In the genomic region with DNA sequence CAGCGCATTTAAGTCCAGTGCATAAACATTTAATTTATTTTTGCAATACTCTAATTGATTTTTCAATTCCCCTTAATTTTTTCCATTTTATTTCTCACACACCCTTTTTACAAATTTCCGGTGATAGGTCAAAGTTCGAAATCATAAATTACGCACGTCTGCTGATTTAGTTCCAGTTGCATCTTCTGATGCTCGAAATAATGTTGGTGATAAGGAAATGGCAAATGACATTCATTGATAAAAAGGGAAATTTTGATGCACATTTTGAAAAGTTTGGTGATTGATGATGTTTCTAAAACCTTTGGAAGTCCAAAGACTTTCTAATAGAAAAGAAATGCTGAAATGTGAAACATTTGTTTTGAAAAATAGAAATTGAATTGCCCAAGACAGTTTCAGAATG, we compare ENCODE assay signal across 6 worm cellular contexts.
TF ChIP-seq lines count a peak whose summit lies in the region.

No protein-coding gene starts in this region.

TF ChIP-seq in whole organism, L1 larva, 84 proteins besides CTCF, POLR2A, EP300 and RAD21:
- TF ChIP-seq lin-35 (GFP tag; optimal IDR thresholded peaks at IDR 0.05; lab: Kevin White, UChicago) (peak in 1 of 2 experiments; percentile 3), nhr-90 (tag; optimal IDR thresholded peaks at IDR 0.05; lab: Kevin White, UChicago; ENCODE audit: poor library complexity) (peak; percentile 18), unc-130 (tag; optimal IDR thresholded peaks at IDR 0.05; lab: Kevin White, UChicago) (no peak), efl-1 (optimal IDR thresholded peaks at IDR 0.05; lab: Kevin White, UChicago) (no peak), efl-1 (GFP tag; optimal IDR thresholded peaks at IDR 0.05 in 1 of 2; lab: Kevin White, UChicago) (no peak), skn-1 (tag; optimal IDR thresholded peaks at IDR 0.05; lab: Kevin White, UChicago) (no peak), dsc-1 (tag; optimal IDR thresholded peaks at IDR 0.05; lab: Kevin White, UChicago) (no peak), nhr-71 (tag; optimal IDR thresholded peaks at IDR 0.05; lab: Kevin White, UChicago) (peak; percentile 1), elt-2 (tag; optimal IDR thresholded peaks at IDR 0.05; lab: Kevin White, UChicago) (peak; percentile 90), tlp-1 (tag; optimal IDR thresholded peaks at IDR 0.05; lab: Kevin White, UChicago) (peak; percentile 5), pqm-1 (tag; optimal IDR thresholded peaks at IDR 0.05; lab: Kevin White, UChicago) (peak; percentile 60)

TF ChIP-seq in whole organism, L2 larva, 48 proteins besides CTCF, POLR2A, EP300 and RAD21:
- TF ChIP-seq sem-4 (tag; optimal IDR thresholded peaks at IDR 0.05; lab: Kevin White, UChicago) = no peak
- TF ChIP-seq sma-9 (GFP tag; optimal IDR thresholded peaks at IDR 0.05; lab: Kevin White, UChicago) = peak; percentile 77
- no peak for TF ChIP-seq sma-9 (tag; optimal IDR thresholded peaks at IDR 0.05; lab: Kevin White, UChicago)
- peak; percentile 70 for TF ChIP-seq nhr-129 (tag; optimal IDR thresholded peaks at IDR 0.05; lab: Kevin White, UChicago)
- TF ChIP-seq crh-2 (tag; optimal IDR thresholded peaks at IDR 0.05; lab: Kevin White, UChicago) = peak; percentile 56
- TF ChIP-seq gmeb-1 (tag; optimal IDR thresholded peaks at IDR 0.05; lab: Kevin White, UChicago) = peak; percentile 1
- TF ChIP-seq fos-1 (tag; optimal IDR thresholded peaks at IDR 0.05; lab: Kevin White, UChicago) = peak; percentile 97

TF ChIP-seq in whole organism, L3 larva, 47 proteins besides CTCF, POLR2A, EP300 and RAD21:
- TF ChIP-seq pqm-1 (tag; optimal IDR thresholded peaks at IDR 0.05; lab: Kevin White, UChicago) (peak; percentile 82), fos-1 (tag; optimal IDR thresholded peaks at IDR 0.05; lab: Kevin White, UChicago) (no peak), elt-2 (tag; optimal IDR thresholded peaks at IDR 0.05; lab: Kevin White, UChicago) (peak; percentile 94)

TF ChIP-seq in whole organism, L4 larva, 104 proteins besides CTCF, POLR2A, EP300 and RAD21:
- TF ChIP-seq ama-1 (optimal IDR thresholded peaks at IDR 0.05; lab: Kevin White, UChicago) (no peak), vab-7 (GFP tag; IDR thresholded peaks at IDR 0.05; lab: Robert Waterston, UW) (no peak), dmd-6 (GFP tag; IDR thresholded peaks at IDR 0.05; lab: Robert Waterston, UW) (peak; percentile 85), pqm-1 (tag; optimal IDR thresholded peaks at IDR 0.05; lab: Kevin White, UChicago) (peak; percentile 96), php-3 (GFP tag; IDR thresholded peaks at IDR 0.05; lab: Robert Waterston, UW) (peak; percentile 74), hif-1 (tag; optimal IDR thresholded peaks at IDR 0.05; lab: Kevin White, UChicago) (peak in 1 of 2 experiments; percentile 64), set-16 (GFP tag; IDR thresholded peaks at IDR 0.05; lab: Robert Waterston, UW) (no peak), nhr-111 (GFP tag; optimal IDR thresholded peaks at IDR 0.05; lab: Kevin White, UChicago) (no peak), F26F4.8 (GFP tag; conservative IDR thresholded peaks at IDR 0.05; lab: Robert Waterston, UW) (no peak), nhr-6 (tag; optimal IDR thresholded peaks at IDR 0.05; lab: Kevin White, UChicago) (peak; percentile 6), Y105C5A.15 (GFP tag; IDR thresholded peaks at IDR 0.05; lab: Robert Waterston, UW) (no peak), dve-1 (tag; optimal IDR thresholded peaks at IDR 0.05; lab: Kevin White, UChicago; ENCODE audit: insufficient read depth) (peak; percentile 75), daf-16 (GFP tag; optimal IDR thresholded peaks at IDR 0.05; lab: Kevin White, UChicago) (no peak), daf-16 (tag; optimal IDR thresholded peaks at IDR 0.05; lab: Kevin White, UChicago) (peak; percentile 16), ztf-7 (tag; optimal IDR thresholded peaks at IDR 0.05; lab: Kevin White, UChicago) (peak; percentile 86), lsy-2 (tag; optimal IDR thresholded peaks at IDR 0.05; lab: Kevin White, UChicago) (peak in 1 of 2 experiments; percentile 22), mdl-1 (tag; optimal IDR thresholded peaks at IDR 0.05; lab: Kevin White, UChicago) (no peak), mep-1 (tag; optimal IDR thresholded peaks at IDR 0.05; lab: Kevin White, UChicago) (peak; percentile 6), hlh-11 (tag; optimal IDR thresholded peaks at IDR 0.05; lab: Kevin White, UChicago) (peak; percentile 52), ZK337.2 (GFP tag; IDR thresholded peaks at IDR 0.05; lab: Robert Waterston, UW) (no peak), aha-1 (tag; lab: Kevin White, UChicago) (peak; percentile 81), hlh-30 (tag; optimal IDR thresholded peaks at IDR 0.05; lab: Kevin White, UChicago; ENCODE audit: insufficient read depth) (peak; percentile 20), nhr-28 (tag; optimal IDR thresholded peaks at IDR 0.05; lab: Kevin White, UChicago) (peak; percentile 53)

TF ChIP-seq in whole organism, late embryonic, 69 proteins besides CTCF, POLR2A, EP300 and RAD21:
- TF ChIP-seq elt-2 (tag; optimal IDR thresholded peaks at IDR 0.05; lab: Kevin White, UChicago) = peak; percentile 52
- TF ChIP-seq ceh-14 (tag; optimal IDR thresholded peaks at IDR 0.05; lab: Kevin White, UChicago) = no peak

TF ChIP-seq in whole organism, young adult, 124 proteins besides CTCF, POLR2A, EP300 and RAD21:
- TF ChIP-seq nhr-80 (tag; optimal IDR thresholded peaks at IDR 0.05; lab: Kevin White, UChicago) = peak; percentile 75
- no peak for TF ChIP-seq lsy-27 (tag; optimal IDR thresholded peaks at IDR 0.05; lab: Kevin White, UChicago; ENCODE audit: borderline replicate concordance, insufficient read depth)
